Fruit fly (Drosophila melanogaster): ENCODE data around the gene CG34164.

The CG34164 gene

DNA sequence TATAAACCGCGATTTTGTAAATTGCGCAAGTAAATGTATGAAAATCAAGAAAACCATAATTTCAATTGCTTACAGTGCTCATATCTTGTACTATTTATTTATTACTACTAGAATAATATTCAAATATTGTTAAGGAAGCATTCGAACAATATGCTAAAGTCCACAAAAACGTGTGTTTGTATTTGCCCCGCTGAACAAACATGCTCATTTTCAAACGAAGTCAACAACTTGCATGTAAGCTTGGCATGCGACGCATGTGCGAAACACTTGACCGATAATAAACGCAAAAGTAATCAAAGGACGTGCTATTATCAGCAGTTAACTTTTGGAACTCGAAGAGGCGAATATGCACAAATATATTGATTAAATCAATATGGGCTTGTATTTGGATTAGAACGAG, 35.0 kb upstream of the CG34164 start:
- TF ChIP-seq ovo (GFP tag; optimal IDR thresholded peaks at IDR 0.05) (peak; percentile 66), kay (GFP tag; ENCODE audit: borderline replicate concordance) (peak; percentile 63), CG7101 (tag; optimal IDR thresholded peaks at IDR 0.05) (peak; percentile 79), Clk (GFP tag; optimal IDR thresholded peaks at IDR 0.05) (no peak), cic (GFP tag; optimal IDR thresholded peaks at IDR 0.05) (peak; percentile 1), CG33017 (tag; optimal IDR thresholded peaks at IDR 0.05) (peak; percentile 8), pad (GFP tag; optimal IDR thresholded peaks at IDR 0.05) (no peak), tj (GFP tag; optimal IDR thresholded peaks at IDR 0.05) (no peak), CG14711 (tag; optimal IDR thresholded peaks at IDR 0.05) (no peak), Mnt (GFP tag; optimal IDR thresholded peaks at IDR 0.05) (peak; percentile 63), Crg-1 (GFP tag; optimal IDR thresholded peaks at IDR 0.05) (peak; percentile 77), CG1620 (GFP tag; optimal IDR thresholded peaks at IDR 0.05) (peak; percentile 38), CG7045 (GFP tag; optimal IDR thresholded peaks at IDR 0.05) (peak; percentile 22), CG11617 (GFP tag; optimal IDR thresholded peaks at IDR 0.05) (peak; percentile 58)

DNA sequence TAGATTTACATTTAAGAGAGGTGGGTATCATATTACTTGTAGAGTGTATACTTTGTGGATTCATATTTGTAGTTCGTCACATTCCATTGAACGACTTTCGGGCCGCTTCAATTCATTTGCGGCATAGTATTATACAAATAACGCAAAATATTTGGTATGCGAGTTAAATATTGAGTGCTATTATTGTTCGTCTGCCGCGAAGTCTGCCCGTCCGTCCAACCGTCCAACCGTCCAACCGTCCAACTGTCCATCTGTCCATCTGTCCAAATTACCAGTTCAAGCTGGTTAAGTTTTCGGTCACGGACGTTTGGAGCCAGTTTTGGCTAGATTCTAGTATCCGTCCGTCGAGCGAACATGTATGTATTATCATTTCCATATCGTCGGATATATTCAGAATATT, 32.0 kb upstream of the CG34164 start:
- TF ChIP-seq CG12768 (GFP tag; optimal IDR thresholded peaks at IDR 0.05), result no peak

DNA sequence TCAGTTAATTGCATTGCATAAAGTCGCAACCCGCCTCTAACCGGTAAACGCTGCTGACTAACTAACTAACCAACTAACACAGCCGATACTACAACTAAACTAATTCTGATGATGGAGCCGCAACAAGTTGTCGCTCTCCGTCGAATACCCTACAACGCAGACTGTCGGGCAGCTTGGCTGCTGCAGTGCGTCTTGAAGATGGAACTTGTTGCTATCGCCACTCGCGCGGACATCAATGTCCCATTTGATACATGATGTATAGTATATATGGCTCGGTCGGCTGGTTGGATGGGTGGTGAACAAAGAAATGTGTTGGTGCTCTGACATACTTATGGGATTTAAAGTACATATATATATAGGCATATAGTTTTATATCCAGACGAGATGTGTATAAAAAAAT, 30.6 kb upstream of the CG34164 start:
- TF ChIP-seq CG5204 (GFP tag; optimal IDR thresholded peaks at IDR 0.05) (no peak), cic (GFP tag; optimal IDR thresholded peaks at IDR 0.05) (no peak), Mnt (GFP tag; optimal IDR thresholded peaks at IDR 0.05) (no peak), CG7101 (tag; optimal IDR thresholded peaks at IDR 0.05) (no peak), CG12768 (GFP tag; optimal IDR thresholded peaks at IDR 0.05) (peak; percentile 6), kay (GFP tag; ENCODE audit: borderline replicate concordance) (peak; percentile 49), Clk (GFP tag; optimal IDR thresholded peaks at IDR 0.05) (no peak), toe (GFP tag; optimal IDR thresholded peaks at IDR 0.05) (no peak), Hr96 (GFP tag; optimal IDR thresholded peaks at IDR 0.05) (no peak), tj (GFP tag; optimal IDR thresholded peaks at IDR 0.05) (no peak), Crg-1 (GFP tag; optimal IDR thresholded peaks at IDR 0.05) (no peak), ovo (GFP tag; optimal IDR thresholded peaks at IDR 0.05) (peak; percentile 12), CG14711 (tag; optimal IDR thresholded peaks at IDR 0.05) (no peak), CG33017 (tag; optimal IDR thresholded peaks at IDR 0.05) (no peak), bab1 (GFP tag; optimal IDR thresholded peaks at IDR 0.05) (no peak), cnc (optimal IDR thresholded peaks at IDR 0.05) (no peak), CG7045 (GFP tag; optimal IDR thresholded peaks at IDR 0.05) (no peak), CG1620 (GFP tag; optimal IDR thresholded peaks at IDR 0.05) (no peak), pad (GFP tag; optimal IDR thresholded peaks at IDR 0.05) (no peak), CG11617 (GFP tag; optimal IDR thresholded peaks at IDR 0.05) (no peak)

DNA sequence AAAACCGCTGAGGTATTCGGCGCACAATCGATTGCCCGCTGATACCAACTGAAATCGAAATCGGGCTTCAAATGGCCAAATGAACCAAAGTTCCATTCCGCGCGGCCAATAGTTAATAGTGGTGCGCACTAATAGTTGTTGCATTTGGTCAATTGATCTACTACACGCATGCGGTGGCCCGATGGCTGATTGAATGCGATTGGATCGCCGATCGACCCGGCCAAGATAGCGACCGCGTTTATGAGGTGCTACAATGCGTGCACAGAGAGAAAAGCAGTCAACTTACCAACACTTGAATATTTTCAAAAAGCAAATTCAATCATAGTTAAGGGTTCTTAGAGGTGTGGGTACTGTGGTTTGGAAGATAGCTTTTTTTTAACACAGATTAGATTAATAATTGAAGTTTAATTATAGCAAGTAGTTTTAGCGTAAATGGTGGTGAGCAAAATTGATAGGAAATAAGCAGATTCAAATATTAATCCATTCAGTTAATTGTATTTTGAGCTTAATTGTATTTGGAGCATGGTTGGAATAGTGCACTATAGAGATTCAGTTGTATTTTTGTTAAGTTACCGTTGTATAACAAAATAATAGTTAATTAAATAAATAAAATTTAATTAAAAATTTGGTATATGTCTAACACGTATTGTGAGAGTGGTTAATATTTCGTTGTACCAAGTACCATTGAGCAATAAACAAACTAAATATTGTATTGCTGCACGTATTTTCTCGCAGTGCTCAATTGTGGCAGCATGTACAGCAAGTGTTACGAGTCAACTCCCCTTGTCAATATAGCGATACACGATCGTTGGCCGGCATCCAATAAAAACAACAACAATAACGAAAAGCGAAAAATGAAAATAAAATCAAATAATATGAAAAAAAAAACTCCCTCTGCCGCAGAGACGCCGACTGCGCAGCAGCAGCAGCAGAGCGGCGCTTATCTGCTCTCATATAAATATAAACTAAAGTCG, 29.4 kb upstream of the CG34164 start:
- peak; percentile 3 for TF ChIP-seq cic (GFP tag; optimal IDR thresholded peaks at IDR 0.05)
- peak; percentile 46 for TF ChIP-seq CG11617 (GFP tag; optimal IDR thresholded peaks at IDR 0.05)
- no peak for TF ChIP-seq CG1620 (GFP tag; optimal IDR thresholded peaks at IDR 0.05)
- no peak for TF ChIP-seq pad (GFP tag; optimal IDR thresholded peaks at IDR 0.05)
- TF ChIP-seq CG33017 (tag; optimal IDR thresholded peaks at IDR 0.05), result no peak
- TF ChIP-seq CG5204 (GFP tag; optimal IDR thresholded peaks at IDR 0.05), result peak; percentile 39

DNA sequence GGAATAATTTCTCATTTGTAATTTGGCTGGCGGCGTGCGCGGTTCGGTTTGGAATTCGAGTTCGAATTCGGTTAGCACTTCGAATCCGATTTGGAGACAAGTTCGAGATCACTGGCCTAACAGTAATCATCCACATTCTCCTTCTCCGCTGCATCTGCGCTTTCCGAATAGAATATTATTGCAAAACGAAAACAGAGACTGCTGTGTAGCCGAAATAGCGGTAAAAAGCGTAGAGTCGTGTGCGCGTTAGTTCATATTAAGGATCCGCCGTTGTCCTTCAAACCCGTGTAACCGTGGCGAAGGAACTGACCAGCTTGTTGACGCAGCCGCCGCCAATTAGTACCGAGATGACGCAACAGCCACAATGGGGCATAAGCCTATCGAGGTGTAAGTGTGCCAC, 28.7 kb upstream of the CG34164 start, which contains the start of gene dmGlut:
TSS of gene dmGlut (plus strand) at position 4 of the 400 bp plus-strand sequence.
- TF ChIP-seq CG7045 (GFP tag; optimal IDR thresholded peaks at IDR 0.05) (no peak), pad (GFP tag; optimal IDR thresholded peaks at IDR 0.05) (peak; percentile 93)

DNA sequence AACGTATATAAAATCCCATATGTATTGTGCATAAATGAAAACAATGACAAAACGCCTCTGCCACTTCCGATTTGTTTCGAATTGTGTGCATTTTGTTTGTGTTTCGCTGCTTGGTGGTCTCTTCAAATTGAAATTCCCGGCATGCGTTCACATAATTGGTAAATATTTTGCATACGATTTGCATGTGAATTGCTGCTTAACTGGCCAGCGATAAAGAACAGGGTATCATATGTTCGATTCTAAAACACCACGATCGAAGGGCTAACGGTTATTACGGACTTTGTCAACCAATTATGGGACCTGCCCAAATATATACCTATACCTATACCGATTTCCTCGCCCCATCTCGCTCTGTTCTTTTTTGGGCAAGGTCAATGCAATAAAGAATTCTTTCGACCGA, 28.0 kb upstream of the CG34164 start:
- TF ChIP-seq CG33017 (tag; optimal IDR thresholded peaks at IDR 0.05) (no peak), Crg-1 (GFP tag; optimal IDR thresholded peaks at IDR 0.05) (no peak), toe (GFP tag; optimal IDR thresholded peaks at IDR 0.05) (no peak), Clk (GFP tag; optimal IDR thresholded peaks at IDR 0.05) (no peak), CG11617 (GFP tag; optimal IDR thresholded peaks at IDR 0.05) (no peak), Hr96 (GFP tag; optimal IDR thresholded peaks at IDR 0.05) (no peak), CG12768 (GFP tag; optimal IDR thresholded peaks at IDR 0.05) (no peak)

DNA sequence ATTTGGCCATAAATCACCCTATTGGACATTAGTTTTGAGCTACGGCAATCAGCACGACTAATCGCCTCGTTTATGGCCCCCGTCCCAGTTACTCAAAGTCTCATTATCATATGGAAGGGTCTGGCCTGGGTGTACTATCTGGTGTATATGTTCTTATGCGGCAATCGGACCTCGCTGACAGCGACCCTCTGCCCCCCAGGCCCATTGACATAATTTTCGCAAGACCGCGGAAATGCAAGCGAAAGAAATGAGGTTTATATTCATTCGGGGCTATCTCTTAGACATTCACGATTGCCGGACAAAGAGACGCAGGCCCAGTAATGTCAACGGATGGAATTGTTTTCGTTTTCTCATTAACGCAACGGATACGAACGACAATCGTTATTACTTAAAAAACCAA, 27.3 kb upstream of the CG34164 start:
- TF ChIP-seq Crg-1 (GFP tag; optimal IDR thresholded peaks at IDR 0.05) (no peak), Hr96 (GFP tag; optimal IDR thresholded peaks at IDR 0.05) (no peak), CG33017 (tag; optimal IDR thresholded peaks at IDR 0.05) (no peak), pad (GFP tag; optimal IDR thresholded peaks at IDR 0.05) (no peak), kay (GFP tag; ENCODE audit: borderline replicate concordance) (no peak), CG5204 (GFP tag; optimal IDR thresholded peaks at IDR 0.05) (no peak), cic (GFP tag; optimal IDR thresholded peaks at IDR 0.05) (no peak), CG7101 (tag; optimal IDR thresholded peaks at IDR 0.05) (no peak), bab1 (GFP tag; optimal IDR thresholded peaks at IDR 0.05) (no peak), Clk (GFP tag; optimal IDR thresholded peaks at IDR 0.05) (no peak), CG11617 (GFP tag; optimal IDR thresholded peaks at IDR 0.05) (no peak), cnc (optimal IDR thresholded peaks at IDR 0.05) (no peak)
